Fruit fly (Drosophila melanogaster) whole organism, embryonic: ENCODE measurements around the gene CG44158.

Experiments
- CG10543 ChIP-seq: fragments of 200-800 bp; sonication (Bioruptor generic); optimal IDR thresholded peaks from 3 replicates; lab custom pipeline; 2017; ENCODE audit warnings: missing biosample characterization, mild to moderate bottlenecking, missing genetic modification characterization, moderate library complexity
- CG12391 ChIP-seq: fragments of 200-800 bp; sonication (Bioruptor generic); optimal IDR thresholded peaks from 3 replicates; lab custom pipeline; 2018; ENCODE audit warnings: missing biosample characterization, mild to moderate bottlenecking, missing genetic modification characterization, moderate library complexity
- CG14667 ChIP-seq: fragments of 200-800 bp; sonication (Bioruptor generic); IDR thresholded peaks from 2 replicates; pipeline ENCODE4 v1.3.6; 2022; ENCODE audit warnings: missing biosample characterization, missing genetic modification characterization
- CG15011 ChIP-seq: fragments of 200-800 bp; sonication (Bioruptor generic); optimal IDR thresholded peaks from 3 replicates; lab custom pipeline; 2018; ENCODE audit warnings: missing biosample characterization, mild to moderate bottlenecking, missing genetic modification characterization
- CG1603 ChIP-seq: fragments of 200-800 bp; sonication (Bioruptor generic); optimal IDR thresholded peaks from 2 replicates; lab custom pipeline; 2019; ENCODE audit warnings: missing biosample characterization, mild to moderate bottlenecking, missing genetic modification characterization, moderate library complexity
- CG2129 ChIP-seq: fragments of 200-800 bp; sonication (Bioruptor generic); IDR thresholded peaks from 2 replicates; pipeline ENCODE4 v1.3.6; 2022; ENCODE audit warnings: missing biosample characterization, missing genetic modification characterization; ENCODE audit not compliant: partially characterized antibody
- CG2202 ChIP-seq: fragments of 200-800 bp; sonication (Bioruptor generic); optimal IDR thresholded peaks from 2 replicates; lab custom pipeline; 2018; ENCODE audit warnings: missing biosample characterization, mild to moderate bottlenecking, missing genetic modification characterization
- CG31388 ChIP-seq: fragments of 200-800 bp; sonication (Bioruptor generic); optimal IDR thresholded peaks from 2 replicates; lab custom pipeline; 2016; ENCODE audit warnings: missing biosample characterization, missing genetic modification characterization
- CG3407 ChIP-seq: fragments of 200-800 bp; sonication (Bioruptor generic); optimal IDR thresholded peaks from 2 replicates; lab custom pipeline; 2018; ENCODE audit warnings: missing biosample characterization, mild to moderate bottlenecking, missing genetic modification characterization
- CG6791 ChIP-seq: fragments of 200-800 bp; sonication (Bioruptor generic); IDR thresholded peaks from 3 replicates; pipeline ENCODE4 v1.3.6; 2022; ENCODE audit warnings: missing biosample characterization, missing genetic modification characterization; ENCODE audit not compliant: partially characterized antibody
- CG9932 ChIP-seq: fragments of 200-800 bp; sonication (Bioruptor generic); IDR thresholded peaks from 2 replicates; pipeline ENCODE4 v1.3.6; 2022; ENCODE audit warnings: missing biosample characterization, missing genetic modification characterization
- CkIIα-i1 ChIP-seq: fragments of 200-800 bp; sonication (Bioruptor generic); IDR thresholded peaks from 2 replicates; pipeline ENCODE4 v1.3.6; 2022; ENCODE audit warnings: missing biosample characterization, missing genetic modification characterization
- D19A ChIP-seq: fragments of 200-800 bp; optimal IDR thresholded peaks from 3 replicates; lab custom pipeline; 2019; ENCODE audit warnings: missing biosample characterization, mild to moderate bottlenecking, missing genetic modification characterization, moderate library complexity
- Deaf1 ChIP-seq: fragments of 200-800 bp; optimal IDR thresholded peaks from 3 replicates; lab custom pipeline; 2019; ENCODE audit warnings: missing biosample characterization, mild to moderate bottlenecking, missing genetic modification characterization, moderate library complexity
- Dp ChIP-seq: fragments of 200-800 bp; sonication (Bioruptor generic); optimal IDR thresholded peaks from 2 replicates; lab custom pipeline; 2018; ENCODE audit warnings: missing biosample characterization, mild to moderate bottlenecking, missing genetic modification characterization, moderate library complexity
- E2f2 ChIP-seq: fragments of 200-800 bp; sonication (Bioruptor generic); IDR thresholded peaks from 2 replicates; pipeline ENCODE4 v1.3.6; 2022; ENCODE audit warnings: missing biosample characterization, missing genetic modification characterization
- Elba2 ChIP-seq: fragments of 200-800 bp; sonication (Bioruptor generic); optimal IDR thresholded peaks from 3 replicates; lab custom pipeline; 2016; ENCODE audit warnings: missing biosample characterization, missing genetic modification characterization
- Gug ChIP-seq: fragments of 200-800 bp; sonication (Bioruptor generic); IDR thresholded peaks from 4 replicates; pipeline ENCODE4 v1.3.6; 2022; ENCODE audit warnings: missing biosample characterization, missing genetic modification characterization
- HHEX ChIP-seq: fragments of 200-800 bp; sonication (Bioruptor generic); optimal IDR thresholded peaks from 3 replicates; lab custom pipeline; 2017; ENCODE audit warnings: missing biosample characterization, mild to moderate bottlenecking, missing genetic modification characterization, missing genetic modification reagents
- HLH3B ChIP-seq: fragments of 200-800 bp; sonication (Bioruptor generic); IDR thresholded peaks from 2 replicates; pipeline ENCODE4 v1.3.6; 2022; ENCODE audit warnings: missing biosample characterization, missing genetic modification characterization
- Hr51 ChIP-seq, 2 experiments: fragments of 200-800 bp; sonication (Bioruptor generic); optimal IDR thresholded peaks; 2 replicates in 1 of 2; 3 replicates in 1 of 2; lab custom pipeline; 2016 to 2018; ENCODE audit warnings: missing biosample characterization in 2 of 2, missing genetic modification characterization in 2 of 2, mild to moderate bottlenecking in 1 of 2, moderate library complexity in 1 of 2
- Kr ChIP-seq: fragments of 200-800 bp; sonication (Bioruptor generic); optimal IDR thresholded peaks from 2 replicates; lab custom pipeline; 2017; ENCODE audit warnings: missing biosample characterization, mild to moderate bottlenecking, missing genetic modification characterization
- MBD-R2 ChIP-seq: fragments of 200-800 bp; sonication (Bioruptor generic); IDR thresholded peaks from 2 replicates; pipeline ENCODE4 v1.3.6; 2022; ENCODE audit warnings: missing biosample characterization, missing genetic modification characterization
- Mrtf ChIP-seq: fragments of 200-800 bp; sonication (Bioruptor generic); IDR thresholded peaks from 3 replicates; pipeline ENCODE4 v1.3.6; 2022; ENCODE audit warnings: missing biosample characterization, missing genetic modification characterization
- NC2β ChIP-seq: fragments of 200-800 bp; sonication (Bioruptor generic); optimal IDR thresholded peaks from 2 replicates; lab custom pipeline; 2016; ENCODE audit warnings: missing biosample characterization, missing genetic modification characterization
- NFAT ChIP-seq: fragments of 200-800 bp; sonication (Bioruptor generic); IDR thresholded peaks from 2 replicates; pipeline ENCODE4 v1.3.6; 2022; ENCODE audit warnings: missing biosample characterization, missing genetic modification characterization
- Nf-YB ChIP-seq: fragments of 200-800 bp; sonication (Bioruptor generic); optimal IDR thresholded peaks from 3 replicates; lab custom pipeline; 2019; ENCODE audit warnings: missing biosample characterization, mild to moderate bottlenecking, missing genetic modification characterization, moderate library complexity
- Ptx1 ChIP-seq: fragments of 200-800 bp; sonication (Bioruptor generic); IDR thresholded peaks from 2 replicates; pipeline ENCODE4 v1.3.6; 2022; ENCODE audit warnings: missing biosample characterization, missing genetic modification characterization
- Rfx ChIP-seq: fragments of 200-800 bp; sonication (Bioruptor generic); IDR thresholded peaks from 2 replicates; pipeline ENCODE4 v1.3.6; 2022; ENCODE audit warnings: missing biosample characterization, missing genetic modification characterization
- Sry-δ ChIP-seq: fragments of 200-800 bp; sonication (Bioruptor generic); optimal IDR thresholded peaks from 2 replicates; lab custom pipeline; 2016; ENCODE audit warnings: missing biosample characterization, missing genetic modification characterization
- ab ChIP-seq: fragments of 200-800 bp; sonication (Bioruptor generic); optimal IDR thresholded peaks from 2 replicates; lab custom pipeline; 2016; ENCODE audit warnings: missing biosample characterization, missing genetic modification characterization
- bowl ChIP-seq: fragments of 200-800 bp; sonication (Bioruptor generic); IDR thresholded peaks from 2 replicates; pipeline ENCODE4 v1.3.6; 2022; ENCODE audit warnings: missing biosample characterization, missing genetic modification characterization
- crp ChIP-seq, 2 experiments: fragments of 200-800 bp; sonication (Bioruptor generic); optimal IDR thresholded peaks; 2 replicates in 1 of 2; 3 replicates in 1 of 2; lab custom pipeline; 2017; ENCODE audit warnings: missing biosample characterization in 2 of 2, missing genetic modification characterization in 2 of 2, mild to moderate bottlenecking in 1 of 2, moderate library complexity in 1 of 2
- gsb-n ChIP-seq: fragments of 200-800 bp; sonication (Bioruptor generic); optimal IDR thresholded peaks from 3 replicates; lab custom pipeline; 2018; ENCODE audit warnings: missing biosample characterization, mild to moderate bottlenecking, missing genetic modification characterization
- ham ChIP-seq: fragments of 200-800 bp; sonication (Bioruptor generic); IDR thresholded peaks from 2 replicates; pipeline ENCODE4 v1.3.6; 2022; ENCODE audit warnings: missing biosample characterization, missing genetic modification characterization
- hth ChIP-seq: fragments of >200 bp; optimal IDR thresholded peaks from 2 replicates; lab custom pipeline; 2017; ENCODE audit warnings: inconsistent platforms
- mirr ChIP-seq: fragments of 200-800 bp; sonication (Bioruptor generic); optimal IDR thresholded peaks from 3 replicates; lab custom pipeline; 2018; ENCODE audit warnings: missing biosample characterization, mild to moderate bottlenecking, missing genetic modification characterization
- nau ChIP-seq: fragments of 200-800 bp; sonication (Bioruptor generic); optimal IDR thresholded peaks from 3 replicates; lab custom pipeline; 2017; ENCODE audit warnings: missing biosample characterization, mild to moderate bottlenecking, missing genetic modification characterization, missing genetic modification reagents
- nerfin-1 ChIP-seq: fragments of 200-800 bp; sonication (Bioruptor generic); optimal IDR thresholded peaks from 3 replicates; lab custom pipeline; 2019; ENCODE audit warnings: missing biosample characterization, mild to moderate bottlenecking, missing genetic modification characterization, moderate library complexity
- org-1 ChIP-seq: fragments of 200-800 bp; sonication (Bioruptor generic); optimal IDR thresholded peaks from 2 replicates; lab custom pipeline; 2017; ENCODE audit warnings: missing biosample characterization, missing genetic modification characterization
- row ChIP-seq: fragments of 200-800 bp; sonication (Bioruptor generic); IDR thresholded peaks from 3 replicates; pipeline ENCODE4 v1.3.6; 2022; ENCODE audit warnings: missing biosample characterization, missing genetic modification characterization
- salm ChIP-seq: fragments of 200-800 bp; sonication (Bioruptor generic); optimal IDR thresholded peaks from 2 replicates; lab custom pipeline; 2018; ENCODE audit warnings: missing biosample characterization, mild to moderate bottlenecking, missing genetic modification characterization
- sd ChIP-seq: fragments of 200-800 bp; sonication (Bioruptor generic); optimal IDR thresholded peaks from 3 replicates; lab custom pipeline; 2018; ENCODE audit warnings: missing biosample characterization, mild to moderate bottlenecking, missing genetic modification characterization, moderate library complexity
- sens-2 ChIP-seq: fragments of 200-800 bp; sonication (Bioruptor generic); IDR thresholded peaks from 2 replicates; pipeline ENCODE4 v1.3.6; 2022; ENCODE audit warnings: missing biosample characterization, missing genetic modification characterization
- slbo ChIP-seq: fragments of 200-800 bp; sonication (Bioruptor generic); IDR thresholded peaks from 2 replicates; pipeline ENCODE4 v1.3.6; 2022; ENCODE audit warnings: missing biosample characterization, missing genetic modification characterization
- stc ChIP-seq: fragments of 200-800 bp; sonication (Bioruptor generic); IDR thresholded peaks from 2 replicates; pipeline ENCODE4 v1.3.6; 2022; ENCODE audit warnings: missing biosample characterization, missing genetic modification characterization
- vvl ChIP-seq: fragments of 200-800 bp; sonication (Bioruptor generic); IDR thresholded peaks from 2 replicates; pipeline ENCODE4 v1.3.6; 2022; ENCODE audit warnings: missing biosample characterization, missing genetic modification characterization
- zfh1 ChIP-seq: fragments of 200-800 bp; sonication (Bioruptor generic); IDR thresholded peaks from 3 replicates; pipeline ENCODE4 v1.3.6; 2022; ENCODE audit warnings: missing biosample characterization, missing genetic modification characterization
- zfh2 ChIP-seq: fragments of 200-800 bp; sonication (Bioruptor generic); optimal IDR thresholded peaks from 2 replicates; lab custom pipeline; 2016; ENCODE audit warnings: missing biosample characterization, missing genetic modification characterization

The CG44158 gene

DNA sequence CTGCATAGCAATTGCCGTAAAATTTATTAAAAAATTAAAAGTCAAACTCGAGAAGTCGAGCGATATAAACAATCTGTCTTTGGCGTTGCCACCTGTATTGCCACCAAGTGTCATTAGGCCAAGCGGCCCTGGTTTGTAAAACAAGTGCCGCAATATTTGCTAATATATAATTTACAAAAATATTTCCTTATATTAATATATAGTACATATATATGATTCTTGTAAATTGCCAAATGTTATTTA lies 41.5 kb upstream of the CG44158 start, which contains the start of the genes CG7215 and Prx5:
Gene CG7215 (minus strand): TSS at position 101 of the 243 bp plus-strand sequence.
Gene Prx5 (minus strand): TSS at position 101 of the 243 bp plus-strand sequence.
- TF ChIP-seq CG9932 (GFP tag; lab: Robert Waterston, UW) = peak; percentile 26; the same call in 1 of the 2 replicates
- TF ChIP-seq CG3407 = no peak
- TF ChIP-seq CG1603 = no peak
- peak; percentile 41 for TF ChIP-seq row
- no peak for TF ChIP-seq hth
- TF ChIP-seq vvl (GFP tag; lab: Robert Waterston, UW) = peak; percentile 7; the same call in 1 of the 2 replicates
- TF ChIP-seq sens-2 (GFP tag; lab: Robert Waterston, UW) = no peak
- TF ChIP-seq Ptx1 (GFP tag; lab: Robert Waterston, UW) = peak; percentile 31; the same call in 1 of the 2 replicates
- TF ChIP-seq NFAT = peak; percentile 25; the same call in 1 of the 2 replicates
- peak; percentile 15; the same call in 1 of the 2 replicates for TF ChIP-seq MBD-R2 (GFP tag; lab: Robert Waterston, UW)
- TF ChIP-seq Gug (GFP tag; lab: Robert Waterston, UW) = peak; percentile 48; the same call in 2 of the 4 replicates
- TF ChIP-seq D19A (tag; lab: Kevin White, UChicago) = peak; percentile 18
- TF ChIP-seq CG15011 (GFP tag; lab: Kevin White, UChicago) = no peak
- peak; percentile 12; the same call in 1 of the 2 replicates for TF ChIP-seq Rfx (GFP tag; lab: Robert Waterston, UW)
- peak; percentile 25; the same call in 1 of the 2 replicates for TF ChIP-seq slbo
- TF ChIP-seq ab (GFP tag; lab: Kevin White, UChicago) = no peak
- no peak for TF ChIP-seq zfh2 (GFP tag; lab: Kevin White, UChicago)
- TF ChIP-seq CG6791 (GFP tag; lab: Robert Waterston, UW) = no peak
- TF ChIP-seq Elba2 (GFP tag; lab: Kevin White, UChicago) = no peak
- no peak for TF ChIP-seq NC2β (GFP tag; lab: Kevin White, UChicago)
- no peak for TF ChIP-seq salm (tag; lab: Kevin White, UChicago)
- peak; percentile 9; the same call in 1 of the 2 replicates for TF ChIP-seq E2f2 (GFP tag; lab: Robert Waterston, UW)
- TF ChIP-seq, all 482 proteins: peak for 11

DNA sequence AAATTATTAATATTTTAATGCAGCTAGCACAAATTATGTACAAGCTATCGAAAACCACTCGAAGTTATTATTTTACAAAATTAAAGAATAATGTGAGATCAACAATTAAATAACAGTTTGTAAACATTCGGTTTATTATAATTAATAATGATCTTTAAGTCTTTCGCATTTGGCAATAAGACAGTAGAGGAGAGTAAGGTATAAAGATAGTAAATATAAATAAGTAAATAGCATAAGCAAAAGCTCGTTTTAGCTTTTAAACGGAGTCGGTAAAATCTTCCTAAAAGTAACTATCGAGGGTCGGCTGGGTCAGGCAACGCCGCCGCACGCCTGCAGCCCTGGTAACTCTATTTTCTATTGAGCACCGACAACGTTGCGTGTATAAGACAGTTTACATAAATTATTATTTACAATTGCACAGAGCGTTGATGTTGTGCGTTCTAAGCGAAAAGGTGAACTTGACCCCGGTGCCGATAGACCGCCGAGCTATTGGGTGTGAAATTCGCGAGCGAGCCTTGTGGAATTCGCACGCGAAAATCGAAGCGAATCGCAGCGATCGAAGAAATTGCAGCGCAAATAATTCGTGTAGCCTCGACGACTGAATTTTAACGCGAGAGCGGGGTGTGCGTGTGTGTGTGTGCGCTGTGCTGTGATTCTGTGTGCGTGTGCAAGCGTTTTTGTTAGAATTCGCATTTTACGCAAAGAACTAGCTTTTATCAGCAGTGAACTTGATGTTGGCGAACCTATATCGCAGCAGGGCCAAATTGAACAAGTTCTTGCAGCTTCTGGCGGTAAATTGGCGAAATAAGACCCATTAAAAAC lies 41.0 kb upstream of the CG44158 start, which contains the start of gene wrd:
Gene wrd (plus strand): TSS at position 342 of the 822 bp plus-strand sequence.
- TF ChIP-seq CG14667 (GFP tag; lab: Robert Waterston, UW) = no peak
- no peak for TF ChIP-seq CG15011 (GFP tag; lab: Kevin White, UChicago)
- TF ChIP-seq Dp (GFP tag; lab: Kevin White, UChicago) = no peak
- TF ChIP-seq bowl (GFP tag; lab: Robert Waterston, UW) = no peak
- TF ChIP-seq Mrtf = no peak
- no peak for TF ChIP-seq CG2129 (GFP tag; lab: Robert Waterston, UW)
- TF ChIP-seq CG10543 (GFP tag; lab: Kevin White, UChicago) = peak; percentile 9
- no peak for TF ChIP-seq ham
- TF ChIP-seq sd = peak; percentile 30
- TF ChIP-seq HHEX (GFP tag; lab: Kevin White, UChicago) = no peak
- no peak for TF ChIP-seq stc (GFP tag; lab: Robert Waterston, UW)
- TF ChIP-seq gsb-n (tag; lab: Kevin White, UChicago) = no peak
- TF ChIP-seq crp (GFP tag; optimal IDR thresholded peaks at IDR 0.05; lab: Kevin White, UChicago) = no peak
- TF ChIP-seq Sry-δ (GFP tag; lab: Kevin White, UChicago) = peak; percentile 12
- TF ChIP-seq Nf-YB = no peak
- TF ChIP-seq CG12391 (tag; lab: Kevin White, UChicago) = peak; percentile 3
- peak; percentile 6 for TF ChIP-seq nau (GFP tag; lab: Kevin White, UChicago)
- no peak for TF ChIP-seq org-1 (GFP tag; lab: Kevin White, UChicago)
- TF ChIP-seq CG2202 (tag; lab: Kevin White, UChicago) = no peak
- TF ChIP-seq mirr (GFP tag; lab: Kevin White, UChicago) = no peak
- TF ChIP-seq Kr = no peak
- peak; percentile 25; the same call in 1 of the 2 replicates for TF ChIP-seq HLH3B (GFP tag; lab: Robert Waterston, UW)
- peak; percentile 39 for TF ChIP-seq Deaf1 (tag; lab: Kevin White, UChicago)
- TF ChIP-seq Hr51 (GFP tag; optimal IDR thresholded peaks at IDR 0.05; lab: Kevin White, UChicago) = peak in 1 of 2 experiments; percentile 40
- TF ChIP-seq zfh1 (GFP tag; lab: Robert Waterston, UW) = no peak; the same call in 2 of the 3 replicates
- no peak for TF ChIP-seq CkIIα-i1 (GFP tag; lab: Robert Waterston, UW)
- TF ChIP-seq CG31388 (GFP tag; lab: Kevin White, UChicago) = no peak
- peak; percentile 39 for TF ChIP-seq nerfin-1 (tag; lab: Kevin White, UChicago)
